Worm (Caenorhabditis elegans) whole organism, L4/young adult: ENCODE results near the gene rde-12.

ENCODE experiments used
- W03F9.2 ChIP-seq: fragments of 150-350 bp; optimal IDR thresholded peaks from 2 replicates; lab custom pipeline; 2014; ENCODE audit warnings: missing biosample characterization, missing genetic modification characterization
- dao-5 ChIP-seq: sonication (generic microtip); optimal IDR thresholded peaks from 2 replicates; lab custom pipeline; 2016; ENCODE audit warnings: missing genotype, missing genetic modification characterization, moderate library complexity, missing compliant biosample characterization
- him-1 ChIP-seq: sonication (generic microtip); optimal IDR thresholded peaks from 2 replicates; lab custom pipeline; 2016; ENCODE audit warnings: missing genotype, missing genetic modification reagents, missing genetic modification characterization, missing compliant biosample characterization

rde-12 gene

DNA sequence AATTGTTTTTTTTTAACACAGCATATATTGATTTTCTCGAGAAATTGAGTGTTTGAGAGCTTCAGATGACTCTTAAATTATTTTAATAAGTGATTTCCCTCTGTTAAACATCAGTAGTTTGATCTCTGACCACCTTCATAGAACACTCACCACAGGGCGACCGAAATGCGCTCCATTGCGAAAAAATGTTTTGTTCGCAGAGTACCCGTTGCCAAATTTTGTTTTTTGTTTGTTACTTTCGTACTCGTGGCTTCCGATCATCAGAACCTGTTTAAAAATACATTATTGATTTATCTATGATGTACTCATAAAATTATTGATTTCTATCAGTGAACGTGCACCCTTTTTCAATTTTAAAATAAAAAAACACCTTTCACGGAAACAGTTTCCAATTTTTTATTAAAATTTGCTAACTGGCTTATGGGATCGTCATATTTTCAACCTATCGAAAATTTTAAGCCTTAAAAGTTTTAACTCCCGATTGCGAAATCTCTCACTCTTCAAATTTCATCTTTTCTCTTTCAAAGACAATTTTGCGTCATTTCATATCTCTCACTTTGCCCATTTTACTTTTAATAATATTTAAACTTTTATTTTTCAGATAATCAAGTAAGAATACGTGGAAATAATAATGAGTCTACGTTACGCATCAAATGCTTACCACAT, 4.4 kb upstream of the rde-12 start, which contains the start of gene letm-1:
Gene letm-1 (plus strand): TSS at position 598 of the 666 bp plus-strand sequence.
- TF ChIP-seq him-1 (tag; lab: Kevin White, UChicago) = no peak
- no peak for TF ChIP-seq W03F9.2 (tag; lab: Kevin White, UChicago)
- no peak for TF ChIP-seq dao-5 (tag; lab: Kevin White, UChicago)

DNA sequence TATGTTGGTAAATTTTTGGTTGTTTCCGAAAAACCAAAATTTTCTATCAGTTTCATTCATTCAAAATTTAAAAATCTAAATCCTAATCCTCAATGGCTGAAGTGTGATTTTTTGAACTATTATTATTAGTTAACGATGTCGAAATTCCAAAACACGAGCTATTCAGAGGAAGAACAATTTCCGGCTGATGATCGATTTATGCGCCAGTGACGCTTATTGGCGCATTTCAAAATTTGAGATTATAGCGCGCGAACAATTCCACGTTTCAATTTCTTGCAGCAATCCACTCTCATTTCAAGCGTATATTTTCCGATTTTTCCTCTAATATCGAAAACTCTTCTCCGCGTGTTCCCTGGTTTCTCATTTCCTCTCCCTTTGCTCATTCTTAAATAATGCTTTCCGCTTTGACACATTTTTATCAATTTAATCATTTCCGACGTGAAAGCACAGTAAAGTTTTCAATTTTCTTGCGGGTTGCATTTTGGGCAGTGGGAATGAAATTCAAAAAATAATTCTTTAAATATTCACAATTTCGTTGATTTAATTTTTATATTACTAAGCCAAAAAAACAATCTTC, 761 bp upstream of the rde-12 start:
- TF ChIP-seq dao-5 (tag; lab: Kevin White, UChicago) (no peak), him-1 (tag; lab: Kevin White, UChicago) (no peak), W03F9.2 (tag; lab: Kevin White, UChicago) (no peak)

DNA sequence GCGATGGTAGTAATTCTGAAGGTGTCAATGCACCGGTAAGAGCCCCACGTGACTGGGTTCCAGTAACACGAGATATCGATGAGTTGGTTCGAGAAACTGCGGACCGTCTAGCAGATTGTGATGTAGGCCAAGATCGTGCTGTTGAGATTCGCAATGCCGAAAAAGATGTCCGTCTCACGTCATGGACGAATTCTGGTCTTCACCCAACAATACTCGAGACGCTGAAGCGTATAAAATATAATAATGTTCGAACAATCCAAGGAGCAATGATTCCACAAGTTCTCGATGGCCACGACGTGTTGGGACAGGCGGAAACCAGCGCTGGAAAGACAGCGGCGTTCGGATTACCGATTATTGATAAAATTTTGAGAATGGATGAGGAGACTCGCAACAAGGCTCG, 1.3 kb downstream of the rde-12 start:
- TF ChIP-seq W03F9.2 (tag; lab: Kevin White, UChicago) (no peak), him-1 (tag; lab: Kevin White, UChicago) (no peak)

DNA sequence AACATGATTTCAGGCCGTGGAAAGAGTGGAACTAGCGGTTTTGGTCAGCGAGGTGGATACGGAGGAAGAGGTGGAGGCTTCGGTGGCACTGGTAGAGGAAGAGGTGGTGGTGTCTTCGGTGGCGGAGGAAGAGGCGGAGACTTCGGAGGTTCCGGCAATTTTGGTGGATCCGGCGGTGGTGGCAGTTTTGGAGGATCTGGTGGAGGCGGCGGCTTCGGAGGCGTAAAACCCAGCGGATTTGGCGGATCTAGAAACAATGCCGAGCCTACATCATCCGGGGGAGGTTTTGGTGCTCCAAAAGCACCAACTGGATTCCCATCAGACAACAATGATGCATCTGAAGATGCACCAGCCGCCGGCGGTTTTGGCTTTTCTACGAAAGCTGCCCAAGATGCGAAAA, 3.1 kb downstream of the rde-12 start:
- TF ChIP-seq dao-5 (tag; lab: Kevin White, UChicago) (no peak), W03F9.2 (tag; lab: Kevin White, UChicago) (no peak), him-1 (tag; lab: Kevin White, UChicago) (no peak)

- TF ChIP-seq him-1 (tag; lab: Kevin White, UChicago) = no peak
- TF ChIP-seq dao-5 (tag; lab: Kevin White, UChicago) = no peak
Measured at ce11 chrV:13669170-13669569, 4.0 kb downstream of the rde-12 start.

- TF ChIP-seq W03F9.2 (tag; lab: Kevin White, UChicago) = no peak
- TF ChIP-seq dao-5 (tag; lab: Kevin White, UChicago) = no peak
Measured at ce11 chrV:13671911-13672639, 6.9 kb downstream of the rde-12 start, which contains the start of the genes mip-2 and F58G11.4. TSS of gene mip-2 (minus strand) at chrV:13671958. TSS of gene F58G11.4 (plus strand) at chrV:13672589.

DNA sequence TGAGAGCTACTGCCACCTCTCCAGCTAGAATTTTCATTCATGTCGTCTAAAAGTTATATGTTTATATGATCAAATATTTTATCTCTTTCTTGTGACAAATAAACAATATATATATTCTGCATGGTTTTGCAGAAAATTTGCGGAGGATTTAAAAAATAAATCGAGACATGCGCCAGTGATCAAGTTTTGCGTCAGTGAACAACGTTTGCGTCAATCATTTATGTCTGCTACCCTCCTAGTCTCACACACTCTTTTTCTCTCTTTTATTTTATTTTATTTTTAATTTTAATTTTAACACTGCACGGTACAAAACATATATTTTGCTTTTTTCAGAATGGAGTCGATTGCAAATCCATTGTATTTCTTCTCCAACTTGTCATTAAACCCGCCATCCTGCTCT, 13.4 kb downstream of the rde-12 start, which contains the start of the genes tag-65 and ccz-1:
Gene tag-65 (minus strand): TSS at position 46 of the 400 bp plus-strand sequence.
Gene ccz-1 (plus strand): TSS at position 334 of the 400 bp plus-strand sequence.
- TF ChIP-seq W03F9.2 (tag; lab: Kevin White, UChicago) (peak; percentile 85), him-1 (tag; lab: Kevin White, UChicago) (peak; percentile 54), dao-5 (tag; lab: Kevin White, UChicago) (no peak)

DNA sequence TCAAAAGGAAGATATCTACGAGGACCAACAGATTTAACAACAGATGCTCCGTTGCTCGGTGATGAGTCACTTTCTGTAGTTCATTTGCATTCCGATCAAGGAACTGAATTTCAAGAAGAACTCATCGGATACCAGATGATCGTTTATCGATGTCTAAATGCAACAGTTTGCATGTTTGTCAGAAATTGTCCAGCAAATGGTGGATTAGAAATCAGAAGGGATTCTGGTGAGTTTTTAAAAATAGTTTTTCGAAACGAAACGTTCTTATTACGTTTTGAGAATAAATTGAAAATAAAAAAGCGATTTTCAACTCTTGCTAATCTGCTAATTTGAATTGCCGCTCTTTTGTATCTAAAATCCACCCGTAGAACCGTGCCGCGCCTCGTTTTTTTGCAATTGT, 14.7 kb downstream of the rde-12 start:
- TF ChIP-seq him-1 (tag; lab: Kevin White, UChicago) (no peak), dao-5 (tag; lab: Kevin White, UChicago) (no peak), W03F9.2 (tag; lab: Kevin White, UChicago) (no peak)

- TF ChIP-seq dao-5 (tag; lab: Kevin White, UChicago) (no peak), him-1 (tag; lab: Kevin White, UChicago) (no peak), W03F9.2 (tag; lab: Kevin White, UChicago) (no peak)
Measured at ce11 chrV:13681445-13681844, 16.3 kb downstream of the rde-12 start.

DNA sequence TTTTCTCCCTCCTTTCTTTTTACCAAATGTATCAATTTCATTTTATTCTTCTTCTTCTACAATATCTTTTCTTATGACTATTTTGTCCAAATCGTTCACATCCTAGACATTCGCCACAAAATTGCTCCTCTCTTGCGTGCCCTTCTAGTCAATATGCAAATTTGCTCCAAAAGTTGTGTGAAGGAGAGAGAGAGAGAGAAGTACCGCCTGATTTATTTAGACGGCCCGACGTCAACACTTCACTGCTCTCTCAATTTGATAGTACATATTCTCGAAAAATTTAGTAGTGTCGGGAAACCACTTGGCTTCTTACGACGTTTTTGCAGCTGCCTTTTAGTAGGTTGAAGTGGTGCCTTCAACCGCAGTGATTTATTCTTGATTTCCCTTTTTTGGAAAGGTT, 21.3 kb downstream of the rde-12 start:
- TF ChIP-seq him-1 (tag; lab: Kevin White, UChicago) = no peak
- no peak for TF ChIP-seq W03F9.2 (tag; lab: Kevin White, UChicago)
- TF ChIP-seq dao-5 (tag; lab: Kevin White, UChicago) = no peak

DNA sequence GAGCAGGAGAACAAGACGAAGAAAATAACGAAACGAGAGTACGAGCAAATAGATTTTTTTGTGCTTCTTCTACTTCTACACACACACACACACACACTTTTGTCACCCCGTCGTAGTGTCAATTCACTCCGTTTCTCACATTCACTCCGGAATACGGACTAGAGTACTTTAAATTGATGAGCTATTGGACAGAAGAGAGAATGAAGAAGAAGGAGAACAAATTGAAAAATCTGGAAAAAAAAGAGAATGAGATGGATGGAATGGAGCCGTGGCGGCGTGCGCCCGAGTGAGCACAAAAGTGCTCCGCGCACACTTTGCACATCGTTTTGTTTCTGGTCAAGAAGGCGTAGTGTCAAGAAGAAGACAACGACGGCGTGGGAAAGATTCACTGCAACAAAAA, 22.3 kb downstream of the rde-12 start:
- no peak for TF ChIP-seq W03F9.2 (tag; lab: Kevin White, UChicago)
- no peak for TF ChIP-seq him-1 (tag; lab: Kevin White, UChicago)
- TF ChIP-seq dao-5 (tag; lab: Kevin White, UChicago) = no peak

DNA sequence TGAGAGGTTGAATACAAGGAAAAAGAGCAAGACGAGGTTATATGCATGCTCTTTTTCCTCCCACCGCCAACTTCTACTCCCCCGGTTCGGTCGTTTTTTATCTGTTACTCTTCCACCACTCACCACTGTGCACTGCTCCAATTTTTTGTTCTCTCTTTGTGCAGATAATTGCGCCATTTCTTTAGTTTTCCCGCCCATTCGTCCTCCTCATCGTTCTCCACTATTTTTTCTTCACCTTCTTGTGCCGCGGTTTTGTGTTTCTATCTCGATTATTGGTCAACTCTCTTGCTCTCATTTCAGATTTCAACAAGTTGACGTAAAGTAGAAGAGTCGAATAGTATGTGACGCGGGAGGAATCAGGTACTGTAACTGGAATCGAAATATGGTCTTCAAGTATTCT, 24.4 kb downstream of the rde-12 start, which contains the start of gene T01D3.1:
Gene T01D3.1 (plus strand): TSS at position 301 of the 400 bp plus-strand sequence.
- TF ChIP-seq dao-5 (tag; lab: Kevin White, UChicago) (no peak), W03F9.2 (tag; lab: Kevin White, UChicago) (no peak), him-1 (tag; lab: Kevin White, UChicago) (no peak)

- TF ChIP-seq him-1 (tag; lab: Kevin White, UChicago) (no peak), W03F9.2 (tag; lab: Kevin White, UChicago) (no peak), dao-5 (tag; lab: Kevin White, UChicago) (no peak)
Measured at ce11 chrV:13690276-13690675, 25.1 kb downstream of the rde-12 start.
